Fruit fly (Drosophila melanogaster): Measurements from ENCODE around the gene nerfin-2.
A peak's percentile ranks its signal among the peaks of the same experiment; 100 is the strongest.

The nerfin-2 gene

DNA sequence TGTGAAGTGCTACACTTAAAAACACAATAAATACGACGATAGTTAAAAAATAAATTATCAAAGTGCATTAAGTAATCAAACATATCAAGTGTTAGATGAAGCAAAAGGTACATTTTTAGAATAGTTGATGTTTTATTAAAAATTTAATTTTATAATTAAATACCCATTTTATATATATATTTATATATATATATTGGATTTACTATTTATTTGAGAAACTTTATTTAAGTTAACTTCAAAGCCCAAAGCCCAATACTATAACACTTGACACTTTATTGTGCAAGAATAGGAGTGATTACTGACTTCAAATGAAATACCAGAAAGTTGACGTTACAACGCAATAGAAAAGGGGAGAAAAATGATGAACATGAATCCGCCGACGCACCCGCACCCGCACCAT lies at the start of gene nerfin-2:
Gene nerfin-2 (plus strand): TSS at position 301 of the 400 bp plus-strand sequence.
- TF ChIP-seq Gug (GFP tag; IDR thresholded peaks at IDR 0.05) (no peak), CG6163 (GFP tag; IDR thresholded peaks at IDR 0.05) (no peak), CG6854 (GFP tag; optimal IDR thresholded peaks at IDR 0.05) (no peak), CG6792 (GFP tag; optimal IDR thresholded peaks at IDR 0.05) (no peak), Hr39 (GFP tag; optimal IDR thresholded peaks at IDR 0.05) (no peak), CG10631 (GFP tag; optimal IDR thresholded peaks at IDR 0.05) (no peak), Sox15 (GFP tag; optimal IDR thresholded peaks at IDR 0.05) (no peak), Ets21C (GFP tag; optimal IDR thresholded peaks at IDR 0.05) (no peak), Eip75B (GFP tag; optimal IDR thresholded peaks at IDR 0.05) (no peak), CG8119 (GFP tag; IDR thresholded peaks at IDR 0.05) (no peak), CG11762 (GFP tag; optimal IDR thresholded peaks at IDR 0.05; ENCODE audit: insufficient read depth) (no peak), dsx (GFP tag; optimal IDR thresholded peaks at IDR 0.05; ENCODE audit: poor library complexity, severe bottlenecking) (no peak)

DNA sequence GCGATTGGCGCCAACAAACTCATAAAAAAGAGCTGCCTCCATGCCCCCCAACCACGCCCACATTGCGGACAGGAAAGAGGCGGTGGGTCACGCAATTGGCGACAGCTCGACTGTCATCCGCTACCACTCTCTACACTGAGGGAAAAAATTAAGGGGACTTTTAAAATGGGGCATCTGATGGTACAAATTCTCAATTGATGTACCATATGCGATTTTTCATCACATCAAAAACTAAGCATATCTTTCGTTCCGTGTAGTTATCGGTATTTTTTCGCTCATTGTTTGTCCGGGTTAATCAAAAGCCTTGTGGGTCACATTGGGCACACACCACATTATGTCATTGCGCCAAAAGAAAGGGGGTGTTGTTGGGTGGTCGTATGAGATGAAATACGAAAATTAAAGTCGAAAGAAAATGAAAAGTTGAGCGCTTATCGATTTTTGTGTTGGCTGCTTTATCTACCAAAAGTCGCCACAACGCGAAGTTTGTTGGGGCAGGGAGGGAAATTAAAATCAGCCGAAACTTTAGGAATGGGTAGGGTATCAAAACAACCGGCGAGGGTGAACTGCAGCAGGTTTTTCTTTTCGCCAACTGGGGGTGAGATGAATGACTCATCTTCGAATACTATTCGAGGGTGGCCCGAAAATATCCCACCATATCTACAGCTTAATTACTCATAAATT lies 46.7 kb upstream of the nerfin-2 start:
- TF ChIP-seq CG10669 (GFP tag; optimal IDR thresholded peaks at IDR 0.05) (no peak), Sox14 (GFP tag; optimal IDR thresholded peaks at IDR 0.05) (no peak), CG34406 (GFP tag; optimal IDR thresholded peaks at IDR 0.05) (no peak), CG6792 (GFP tag; optimal IDR thresholded peaks at IDR 0.05) (no peak), CG6163 (GFP tag; IDR thresholded peaks at IDR 0.05) (peak; percentile 45; the same call in 1 of the 3 replicates), Ets96B (tag; optimal IDR thresholded peaks at IDR 0.05) (no peak), fkh (GFP tag; optimal IDR thresholded peaks at IDR 0.05) (no peak), Smox (GFP tag; optimal IDR thresholded peaks at IDR 0.05) (no peak), vri (GFP tag; optimal IDR thresholded peaks at IDR 0.05) (peak; percentile 56), lz (GFP tag; optimal IDR thresholded peaks at IDR 0.05) (no peak), CG8319 (GFP tag; optimal IDR thresholded peaks at IDR 0.05) (no peak), topi (GFP tag; optimal IDR thresholded peaks at IDR 0.05) (no peak), svp (GFP tag) (peak; percentile 48), Eip78C (GFP tag) (no peak), CG11762 (GFP tag; optimal IDR thresholded peaks at IDR 0.05; ENCODE audit: insufficient read depth) (no peak), CG31627 (GFP tag; optimal IDR thresholded peaks at IDR 0.05) (no peak), Met (GFP tag; optimal IDR thresholded peaks at IDR 0.05) (no peak), Hr39 (GFP tag; optimal IDR thresholded peaks at IDR 0.05) (no peak), Sox102F (GFP tag; optimal IDR thresholded peaks at IDR 0.05) (no peak)

DNA sequence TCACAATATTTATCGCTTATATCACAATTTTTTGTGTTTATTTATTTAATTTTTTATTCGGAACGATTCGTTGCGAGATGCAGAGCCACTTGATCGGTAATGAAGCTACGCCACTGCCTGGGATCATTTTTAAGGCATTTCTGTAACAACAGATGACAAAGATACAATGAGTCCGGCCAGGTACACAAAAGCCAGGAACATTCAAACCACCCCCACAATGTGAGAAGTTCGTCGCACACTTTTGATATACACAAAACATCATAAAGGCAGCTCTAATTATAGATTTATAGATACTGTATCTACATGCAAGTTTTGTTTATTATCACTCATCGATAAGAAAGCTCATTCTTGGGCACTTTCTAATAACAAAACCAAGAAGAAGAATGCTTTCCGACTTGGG lies 45.9 kb upstream of the nerfin-2 start, which contains the start of gene CG31407:
Gene CG31407 (minus strand): TSS at position 101 of the 400 bp plus-strand sequence.
- TF ChIP-seq Lpt (GFP tag; optimal IDR thresholded peaks at IDR 0.05), result no peak
- TF ChIP-seq Sox14 (GFP tag; optimal IDR thresholded peaks at IDR 0.05), result no peak
- no peak for TF ChIP-seq CG10669 (GFP tag; optimal IDR thresholded peaks at IDR 0.05)
- TF ChIP-seq lz (GFP tag; optimal IDR thresholded peaks at IDR 0.05), result no peak
- TF ChIP-seq CG34406 (GFP tag; optimal IDR thresholded peaks at IDR 0.05), result no peak
- TF ChIP-seq svp (GFP tag), result no peak
- TF ChIP-seq ss (GFP tag; optimal IDR thresholded peaks at IDR 0.05), result no peak
- TF ChIP-seq Sox102F (GFP tag; optimal IDR thresholded peaks at IDR 0.05), result no peak
- TF ChIP-seq Smox (GFP tag; optimal IDR thresholded peaks at IDR 0.05), result no peak
- TF ChIP-seq Ets21C (GFP tag; optimal IDR thresholded peaks at IDR 0.05), result no peak

DNA sequence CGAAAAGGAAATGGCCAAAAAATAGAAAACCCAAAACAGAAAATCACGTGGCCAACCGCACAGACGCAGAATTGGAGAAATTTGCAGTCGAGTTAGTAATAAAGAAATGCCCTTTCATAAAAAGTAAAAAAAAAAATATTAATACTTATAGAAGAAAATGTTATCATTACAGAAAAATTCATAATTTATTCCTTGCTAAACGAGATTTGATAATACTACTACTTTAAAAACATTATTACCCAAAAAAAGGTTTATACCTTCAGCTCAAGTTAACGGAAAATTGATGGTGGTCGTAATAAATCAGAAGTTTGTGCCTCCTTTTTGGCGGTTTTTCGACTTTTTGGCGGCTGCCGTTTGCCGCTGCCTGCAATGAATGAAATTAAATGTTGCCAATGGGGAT lies 42.5 kb upstream of the nerfin-2 start:
- TF ChIP-seq CG6163 (GFP tag; IDR thresholded peaks at IDR 0.05) (no peak), Eip78C (GFP tag) (peak; percentile 23), CG34406 (GFP tag; optimal IDR thresholded peaks at IDR 0.05) (no peak), dac (GFP tag; optimal IDR thresholded peaks at IDR 0.05) (peak; percentile 33), vri (GFP tag; optimal IDR thresholded peaks at IDR 0.05) (no peak), OdsH (GFP tag; optimal IDR thresholded peaks at IDR 0.05) (peak; percentile 8), CG16779 (tag; optimal IDR thresholded peaks at IDR 0.05) (no peak), CG32006 (GFP tag; optimal IDR thresholded peaks at IDR 0.05) (peak; percentile 59), fd59A (GFP tag; optimal IDR thresholded peaks at IDR 0.05) (no peak), Ets96B (tag; optimal IDR thresholded peaks at IDR 0.05) (no peak), cyc (GFP tag; optimal IDR thresholded peaks at IDR 0.05) (no peak), fkh (GFP tag; optimal IDR thresholded peaks at IDR 0.05) (no peak), esn (GFP tag; optimal IDR thresholded peaks at IDR 0.05) (no peak), lz (GFP tag; optimal IDR thresholded peaks at IDR 0.05) (no peak), CG15336 (GFP tag; IDR thresholded peaks at IDR 0.05) (peak; percentile 68), Sox14 (GFP tag; optimal IDR thresholded peaks at IDR 0.05) (no peak), Hr4 (GFP tag; optimal IDR thresholded peaks at IDR 0.05) (peak; percentile 54), CG9139 (GFP tag; optimal IDR thresholded peaks at IDR 0.05) (no peak), CG6276 (GFP tag; optimal IDR thresholded peaks at IDR 0.05) (peak; percentile 59), eg (GFP tag; IDR thresholded peaks at IDR 0.05) (peak; percentile 42; the same call in 1 of the 3 replicates), achi (GFP tag; optimal IDR thresholded peaks at IDR 0.05) (no peak)

All from whole organism, prepupa.